Comparison of ENCODE assay signal across 4 fruit fly cellular contexts in genomic region chr2L:2151544-2152290, dm6.
TF ChIP-seq lines count a peak whose summit lies in the region.

AIF (plus strand) TSS chr2L:2151754.

- TF ChIP-seq CTCF in whole organism, embryonic (GFP tag; optimal IDR thresholded peaks at IDR 0.05; lab: Kevin White, UChicago) = no peak

TF ChIP-seq in whole organism, adult, 20 proteins besides CTCF, POLR2A, EP300 and RAD21:
- TF ChIP-seq CG5204 (GFP tag; optimal IDR thresholded peaks at IDR 0.05; lab: Kevin White, UChicago) = no peak
- peak; percentile 21 for TF ChIP-seq CG7101 (tag; optimal IDR thresholded peaks at IDR 0.05; lab: Kevin White, UChicago)
- no peak for TF ChIP-seq Crg-1 (GFP tag; optimal IDR thresholded peaks at IDR 0.05; lab: Kevin White, UChicago)
- no peak for TF ChIP-seq Clk (GFP tag; optimal IDR thresholded peaks at IDR 0.05; lab: Kevin White, UChicago)
- TF ChIP-seq pad (GFP tag; optimal IDR thresholded peaks at IDR 0.05; lab: Kevin White, UChicago) = no peak
- TF ChIP-seq kay (GFP tag; lab: Kevin White, UChicago; ENCODE audit: borderline replicate concordance) = no peak
- peak; percentile 55 for TF ChIP-seq Mnt (GFP tag; optimal IDR thresholded peaks at IDR 0.05; lab: Kevin White, UChicago)
- TF ChIP-seq CG11617 (GFP tag; optimal IDR thresholded peaks at IDR 0.05; lab: Kevin White, UChicago) = peak; percentile 45
- TF ChIP-seq Hr96 (GFP tag; optimal IDR thresholded peaks at IDR 0.05; lab: Kevin White, UChicago) = no peak
- no peak for TF ChIP-seq CG33017 (tag; optimal IDR thresholded peaks at IDR 0.05; lab: Kevin White, UChicago)
- TF ChIP-seq toe (GFP tag; optimal IDR thresholded peaks at IDR 0.05; lab: Kevin White, UChicago) = no peak
- TF ChIP-seq cnc (optimal IDR thresholded peaks at IDR 0.05; lab: Kevin White, UChicago) = no peak
TF ChIP-seq in whole organism, adult: peak in this region for 3.

TF ChIP-seq in whole organism, embryonic, 481 proteins besides CTCF, POLR2A, EP300 and RAD21 (continues in another document):
- TF ChIP-seq CG10209 (GFP tag; optimal IDR thresholded peaks at IDR 0.05; lab: Kevin White, UChicago) (no peak), Atf3 (GFP tag; optimal IDR thresholded peaks at IDR 0.05; lab: Kevin White, UChicago) (no peak), Med (GFP tag; lab: Kevin White, UChicago) (peak; percentile 59), ara (GFP tag; IDR thresholded peaks at IDR 0.05; lab: Robert Waterston, UW) (no peak), CG9437 (GFP tag; optimal IDR thresholded peaks at IDR 0.05; lab: Kevin White, UChicago) (peak; percentile 80), sim (GFP tag; IDR thresholded peaks at IDR 0.05; lab: Robert Waterston, UW) (0 out of 2 replicates have a peak, but pooled peaks have one; percentile 18), stc (GFP tag; IDR thresholded peaks at IDR 0.05; lab: Robert Waterston, UW) (no peak), gfzf (GFP tag; optimal IDR thresholded peaks at IDR 0.05; lab: Kevin White, UChicago) (peak; percentile 80), Max (GFP tag; optimal IDR thresholded peaks at IDR 0.05; lab: Kevin White, UChicago) (no peak), Sry-δ (GFP tag; optimal IDR thresholded peaks at IDR 0.05; lab: Kevin White, UChicago) (peak; percentile 7), hb (GFP tag; IDR thresholded peaks at IDR 0.05; lab: Robert Waterston, UW; ENCODE audit: partially characterized antibody) (0 out of 3 replicates have a peak, but pooled peaks have one; percentile 25), trem (tag; optimal IDR thresholded peaks at IDR 0.05; lab: Kevin White, UChicago) (peak; percentile 54), CG6175 (GFP tag; IDR thresholded peaks at IDR 0.05; lab: Robert Waterston, UW) (no peak), dm (GFP tag; optimal IDR thresholded peaks at IDR 0.05; lab: Kevin White, UChicago) (peak; percentile 63), CG8359 (GFP tag; optimal IDR thresholded peaks at IDR 0.05; lab: Kevin White, UChicago; ENCODE audit: borderline replicate concordance) (no peak), CG1233 (GFP tag; optimal IDR thresholded peaks at IDR 0.05; lab: Kevin White, UChicago) (no peak), sens (GFP tag; lab: Kevin White, UChicago) (peak; percentile 37), knrl (GFP tag; IDR thresholded peaks at IDR 0.05; lab: Robert Waterston, UW; ENCODE audit: partially characterized antibody) (no peak), mld (GFP tag; IDR thresholded peaks at IDR 0.05; lab: Robert Waterston, UW; ENCODE audit: partially characterized antibody) (no peak), vvl (GFP tag; IDR thresholded peaks at IDR 0.05; lab: Robert Waterston, UW) (0 out of 2 replicates have a peak, but pooled peaks have one; percentile 36), pzg (GFP tag; optimal IDR thresholded peaks at IDR 0.05; lab: Kevin White, UChicago) (peak; percentile 55), BEAF-32 (GFP tag; optimal IDR thresholded peaks at IDR 0.05; lab: Kevin White, UChicago) (peak; percentile 19), ken (GFP tag; IDR thresholded peaks at IDR 0.05; lab: Robert Waterston, UW) (no peak), CG30020 (tag; optimal IDR thresholded peaks at IDR 0.05; lab: Kevin White, UChicago) (peak; percentile 54), lab (GFP tag; optimal IDR thresholded peaks at IDR 0.05; lab: Kevin White, UChicago) (no peak), MESR4 (GFP tag; optimal IDR thresholded peaks at IDR 0.05; lab: Kevin White, UChicago) (peak; percentile 63)

TF ChIP-seq in whole organism, prepupa, 60 proteins besides CTCF, POLR2A, EP300 and RAD21:
- peak; percentile 29 for TF ChIP-seq esn (GFP tag; optimal IDR thresholded peaks at IDR 0.05; lab: Kevin White, UChicago)
- TF ChIP-seq CG1621 (tag; optimal IDR thresholded peaks at IDR 0.05; lab: Kevin White, UChicago) = peak; percentile 100
- no peak for TF ChIP-seq CG4318 (GFP tag; optimal IDR thresholded peaks at IDR 0.05; lab: Kevin White, UChicago)
- no peak for TF ChIP-seq Eip93F (GFP tag; optimal IDR thresholded peaks at IDR 0.05; lab: Kevin White, UChicago)
TF ChIP-seq in whole organism, prepupa: peak in this region for 2.

TF ChIP-seq in whole organism, wandering third instar larva, 38 proteins besides CTCF, POLR2A, EP300 and RAD21:
- TF ChIP-seq Myc (optimal IDR thresholded peaks at IDR 0.05; lab: Kevin White, UChicago) (peak; percentile 44), psq (GFP tag; optimal IDR thresholded peaks at IDR 0.05; lab: Kevin White, UChicago) (no peak)
